Worm (Caenorhabditis elegans): ENCODE measurements around the gene F52E1.14.

DNA sequence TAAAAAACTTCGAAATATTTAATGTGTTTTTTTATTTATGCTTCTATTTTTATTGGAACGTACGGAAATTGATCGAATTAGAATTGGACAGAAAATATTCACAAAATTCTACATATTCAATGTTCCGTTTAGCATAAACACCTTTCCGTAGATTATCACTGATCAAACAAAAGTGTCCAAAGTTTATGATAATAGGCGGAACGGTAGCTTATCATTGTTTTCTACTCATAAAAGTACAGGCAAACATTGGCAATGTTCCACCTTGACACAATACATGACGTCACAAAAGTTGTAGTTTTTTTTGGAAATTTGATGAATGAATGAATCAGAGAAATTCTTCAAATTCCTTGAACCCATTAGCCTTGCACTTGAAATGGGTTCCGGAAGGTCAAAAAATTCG, 20.2 kb downstream of the F52E1.14 start:
- TF ChIP-seq lin-15B (tag; optimal IDR thresholded peaks at IDR 0.05) (no peak), unc-130 (GFP tag; optimal IDR thresholded peaks at IDR 0.05) (no peak), daf-12 (tag; optimal IDR thresholded peaks at IDR 0.05) (no peak), F49E8.2 (tag; optimal IDR thresholded peaks at IDR 0.05; ENCODE audit: borderline replicate concordance) (no peak), Y5F2A.4 (GFP tag; optimal IDR thresholded peaks at IDR 0.05) (no peak), unc-62 (GFP tag; optimal IDR thresholded peaks at IDR 0.05 in 1 of 2) (no peak), unc-62 (tag; optimal IDR thresholded peaks at IDR 0.05) (no peak), egl-27 (tag; optimal IDR thresholded peaks at IDR 0.05) (no peak), zag-1 (tag; optimal IDR thresholded peaks at IDR 0.05) (no peak)
